Worm (Caenorhabditis elegans): ENCODE results near the gene F32D8.8.

F32D8.8 gene

ce11 chrV:10940571-10940991 is 38.0 kb upstream of the F32D8.8 start:
- TF ChIP-seq F13C5.2 (tag; optimal IDR thresholded peaks at IDR 0.05) (no peak), ama-1 (optimal IDR thresholded peaks at IDR 0.05) (no peak), ets-7 (tag; optimal IDR thresholded peaks at IDR 0.05) (no peak), hnd-1 (tag; optimal IDR thresholded peaks at IDR 0.05) (no peak), aly-1 (tag; optimal IDR thresholded peaks at IDR 0.05) (no peak), ceh-36 (tag; optimal IDR thresholded peaks at IDR 0.05) (no peak), hmbx-1 (tag; optimal IDR thresholded peaks at IDR 0.05) (no peak), flt-1 (GFP tag; IDR thresholded peaks at IDR 0.05) (no peak), sea-1 (GFP tag; conservative IDR thresholded peaks at IDR 0.05) (no peak), B0310.2 (tag; optimal IDR thresholded peaks at IDR 0.05) (no peak), tra-4 (tag; optimal IDR thresholded peaks at IDR 0.05) (no peak), tbx-37 (GFP tag; conservative IDR thresholded peaks at IDR 0.05) (no peak), pes-1 (GFP tag; IDR thresholded peaks at IDR 0.05) (no peak)

- TF ChIP-seq hnd-1 (tag; optimal IDR thresholded peaks at IDR 0.05) (no peak), tbx-11 (GFP tag; IDR thresholded peaks at IDR 0.05) (no peak), ets-7 (tag; optimal IDR thresholded peaks at IDR 0.05) (no peak), hmbx-1 (tag; optimal IDR thresholded peaks at IDR 0.05) (no peak), tbx-37 (GFP tag; conservative IDR thresholded peaks at IDR 0.05) (no peak), B0310.2 (tag; optimal IDR thresholded peaks at IDR 0.05) (no peak), hmg-4 (GFP tag; optimal IDR thresholded peaks at IDR 0.05) (no peak), ama-1 (optimal IDR thresholded peaks at IDR 0.05) (no peak), scrt-1 (GFP tag; IDR thresholded peaks at IDR 0.05) (no peak), ceh-36 (tag; optimal IDR thresholded peaks at IDR 0.05) (no peak)
Measured at ce11 chrV:10939990-10940570, 37.5 kb upstream of the F32D8.8 start.

ce11 chrV:10938739-10939138 is 36.2 kb upstream of the F32D8.8 start, which contains the start of gene F17C11.11:
TSS of gene F17C11.11 (minus strand) at chrV:10938817.
- TF ChIP-seq tra-4 (tag; optimal IDR thresholded peaks at IDR 0.05) (no peak), ets-7 (tag; optimal IDR thresholded peaks at IDR 0.05) (no peak), hmbx-1 (tag; optimal IDR thresholded peaks at IDR 0.05) (no peak), ceh-36 (tag; optimal IDR thresholded peaks at IDR 0.05) (no peak), hnd-1 (tag; optimal IDR thresholded peaks at IDR 0.05) (no peak), ama-1 (optimal IDR thresholded peaks at IDR 0.05) (no peak), sea-1 (GFP tag; conservative IDR thresholded peaks at IDR 0.05) (no peak), tbx-37 (GFP tag; conservative IDR thresholded peaks at IDR 0.05) (no peak), flt-1 (GFP tag; IDR thresholded peaks at IDR 0.05) (no peak), hmg-4 (GFP tag; optimal IDR thresholded peaks at IDR 0.05) (no peak), aly-1 (tag; optimal IDR thresholded peaks at IDR 0.05) (no peak), tbx-11 (GFP tag; IDR thresholded peaks at IDR 0.05) (no peak), pes-1 (GFP tag; IDR thresholded peaks at IDR 0.05) (no peak), F13C5.2 (tag; optimal IDR thresholded peaks at IDR 0.05) (no peak), ceh-13 (GFP tag; optimal IDR thresholded peaks at IDR 0.05) (no peak), B0310.2 (tag; optimal IDR thresholded peaks at IDR 0.05) (no peak), scrt-1 (GFP tag; IDR thresholded peaks at IDR 0.05) (no peak)

- no peak for TF ChIP-seq flt-1 (GFP tag; IDR thresholded peaks at IDR 0.05)
Measured at ce11 chrV:10937294-10937693, 34.7 kb upstream of the F32D8.8 start.

- TF ChIP-seq pes-1 (GFP tag; IDR thresholded peaks at IDR 0.05), result no peak
- no peak for TF ChIP-seq ceh-36 (tag; optimal IDR thresholded peaks at IDR 0.05)
- no peak for TF ChIP-seq hnd-1 (tag; optimal IDR thresholded peaks at IDR 0.05)
- TF ChIP-seq F13C5.2 (tag; optimal IDR thresholded peaks at IDR 0.05), result no peak
- no peak for TF ChIP-seq aly-1 (tag; optimal IDR thresholded peaks at IDR 0.05)
- no peak for TF ChIP-seq ceh-13 (GFP tag; optimal IDR thresholded peaks at IDR 0.05)
- no peak for TF ChIP-seq ets-7 (tag; optimal IDR thresholded peaks at IDR 0.05)
- TF ChIP-seq B0310.2 (tag; optimal IDR thresholded peaks at IDR 0.05), result no peak
- TF ChIP-seq flt-1 (GFP tag; IDR thresholded peaks at IDR 0.05), result no peak
- TF ChIP-seq hmg-4 (GFP tag; optimal IDR thresholded peaks at IDR 0.05), result no peak
- no peak for TF ChIP-seq hmbx-1 (tag; optimal IDR thresholded peaks at IDR 0.05)
- TF ChIP-seq ama-1 (optimal IDR thresholded peaks at IDR 0.05), result no peak
- no peak for TF ChIP-seq tbx-11 (GFP tag; IDR thresholded peaks at IDR 0.05)
- no peak for TF ChIP-seq tbx-37 (GFP tag; conservative IDR thresholded peaks at IDR 0.05)
- no peak for TF ChIP-seq scrt-1 (GFP tag; IDR thresholded peaks at IDR 0.05)
- no peak for TF ChIP-seq tra-4 (tag; optimal IDR thresholded peaks at IDR 0.05)
- no peak for TF ChIP-seq sea-1 (GFP tag; conservative IDR thresholded peaks at IDR 0.05)
Measured at ce11 chrV:10936681-10937080, 34.1 kb upstream of the F32D8.8 start, which contains the start of gene F17C11.12. TSS of gene F17C11.12 (minus strand) at chrV:10936920.

- TF ChIP-seq hmg-4 (GFP tag; optimal IDR thresholded peaks at IDR 0.05) (no peak), ceh-36 (tag; optimal IDR thresholded peaks at IDR 0.05) (no peak), ceh-13 (GFP tag; optimal IDR thresholded peaks at IDR 0.05) (no peak), tra-4 (tag; optimal IDR thresholded peaks at IDR 0.05) (no peak), aly-1 (tag; optimal IDR thresholded peaks at IDR 0.05) (no peak), flt-1 (GFP tag; IDR thresholded peaks at IDR 0.05) (no peak), B0310.2 (tag; optimal IDR thresholded peaks at IDR 0.05) (no peak), hnd-1 (tag; optimal IDR thresholded peaks at IDR 0.05) (no peak), hmbx-1 (tag; optimal IDR thresholded peaks at IDR 0.05) (no peak), tbx-37 (GFP tag; conservative IDR thresholded peaks at IDR 0.05) (no peak), sea-1 (GFP tag; conservative IDR thresholded peaks at IDR 0.05) (no peak), ama-1 (optimal IDR thresholded peaks at IDR 0.05) (no peak), tbx-11 (GFP tag; IDR thresholded peaks at IDR 0.05) (no peak)
Measured at ce11 chrV:10932411-10932810, 29.8 kb upstream of the F32D8.8 start, which contains the start of gene F58B4.5. TSS of gene F58B4.5 (plus strand) at chrV:10932693.

ce11 chrV:10931189-10931588 is 28.6 kb upstream of the F32D8.8 start, which contains the start of gene scvp-1:
TSS of gene scvp-1 (minus strand) at chrV:10931289.
- TF ChIP-seq flt-1 (GFP tag; IDR thresholded peaks at IDR 0.05), result no peak
- no peak for TF ChIP-seq hmbx-1 (tag; optimal IDR thresholded peaks at IDR 0.05)
- no peak for TF ChIP-seq sea-1 (GFP tag; conservative IDR thresholded peaks at IDR 0.05)
- TF ChIP-seq aly-1 (tag; optimal IDR thresholded peaks at IDR 0.05), result no peak
- TF ChIP-seq hnd-1 (tag; optimal IDR thresholded peaks at IDR 0.05), result no peak
- no peak for TF ChIP-seq ceh-13 (GFP tag; optimal IDR thresholded peaks at IDR 0.05)
- no peak for TF ChIP-seq tbx-37 (GFP tag; conservative IDR thresholded peaks at IDR 0.05)
- no peak for TF ChIP-seq tbx-11 (GFP tag; IDR thresholded peaks at IDR 0.05)
- TF ChIP-seq pes-1 (GFP tag; IDR thresholded peaks at IDR 0.05), result no peak
- no peak for TF ChIP-seq F13C5.2 (tag; optimal IDR thresholded peaks at IDR 0.05)
- TF ChIP-seq ets-7 (tag; optimal IDR thresholded peaks at IDR 0.05), result no peak
- no peak for TF ChIP-seq ceh-36 (tag; optimal IDR thresholded peaks at IDR 0.05)
- TF ChIP-seq tra-4 (tag; optimal IDR thresholded peaks at IDR 0.05), result no peak
- no peak for TF ChIP-seq hmg-4 (GFP tag; optimal IDR thresholded peaks at IDR 0.05)
